Fruit fly (Drosophila melanogaster) whole organism, embryonic: Measurements from ENCODE around the gene CG11629.

Experiments
- CG11247 ChIP-seq: fragments of 200-800 bp; sonication (Bioruptor generic); IDR thresholded peaks from 2 replicates; pipeline ENCODE4 v1.3.6; 2022; ENCODE audit warnings: missing biosample characterization, missing genetic modification characterization
- CG13894 ChIP-seq: fragments of 200-800 bp; sonication (Bioruptor generic); optimal IDR thresholded peaks from 3 replicates; lab custom pipeline; 2018; ENCODE audit warnings: missing biosample characterization, mild to moderate bottlenecking, missing genetic modification characterization, moderate library complexity
- CG15479 ChIP-seq: fragments of 200-800 bp; sonication (Bioruptor generic); optimal IDR thresholded peaks from 3 replicates; lab custom pipeline; 2019; ENCODE audit warnings: missing biosample characterization, mild to moderate bottlenecking, missing genetic modification characterization, moderate library complexity
- CG1832 ChIP-seq: fragments of 200-800 bp; sonication (Bioruptor generic); optimal IDR thresholded peaks from 2 replicates; lab custom pipeline; 2017; ENCODE audit warnings: missing biosample characterization, mild to moderate bottlenecking, missing genetic modification characterization, inconsistent platforms
- CG2199 ChIP-seq: fragments of 200-800 bp; sonication (Bioruptor generic); IDR thresholded peaks from 3 replicates; pipeline ENCODE4 v1.3.6; 2022; ENCODE audit warnings: missing biosample characterization, missing genetic modification characterization
- CG3065 ChIP-seq: fragments of 200-800 bp; sonication (Bioruptor generic); optimal IDR thresholded peaks from 2 replicates; lab custom pipeline; 2016; ENCODE audit warnings: missing biosample characterization, missing genetic modification characterization
- CG31224 ChIP-seq: fragments of 200-800 bp; sonication (Bioruptor generic); IDR thresholded peaks from 2 replicates; pipeline ENCODE4 v1.3.6; 2022; ENCODE audit warnings: missing biosample characterization, missing genetic modification characterization
- CG5180 ChIP-seq: fragments of 200-800 bp; sonication (Bioruptor generic); optimal IDR thresholded peaks from 3 replicates; lab custom pipeline; 2017; ENCODE audit warnings: missing biosample characterization, missing genetic modification characterization, mild to moderate bottlenecking, moderate library complexity, missing genetic modification reagents
- CG6683 ChIP-seq: fragments of 200-800 bp; sonication (Bioruptor generic); optimal IDR thresholded peaks from 2 replicates; lab custom pipeline; 2017; ENCODE audit warnings: missing biosample characterization, mild to moderate bottlenecking, missing genetic modification characterization, missing genetic modification reagents
- CG7963 ChIP-seq: fragments of 200-800 bp; sonication (Bioruptor generic); IDR thresholded peaks from 3 replicates; pipeline ENCODE4 v1.3.6; 2022; ENCODE audit warnings: missing biosample characterization, missing genetic modification characterization; ENCODE audit not compliant: partially characterized antibody
- CHES-1-like ChIP-seq: fragments of 200-800 bp; sonication (Bioruptor generic); optimal IDR thresholded peaks from 2 replicates; lab custom pipeline; 2016; ENCODE audit warnings: missing biosample characterization, missing genetic modification characterization
- D ChIP-seq, 2 experiments: fragments of 200-800 bp in 1 of 2; fragments of >200 bp in 1 of 2; sonication (Bioruptor generic) in 1 of 2; optimal IDR thresholded peaks; 2 replicates in 1 of 2; 3 replicates in 1 of 2; lab custom pipeline; 2017; ENCODE audit warnings: mild to moderate bottlenecking in 1 of 2, missing biosample characterization in 1 of 2, missing genetic modification characterization in 1 of 2, missing genetic modification reagents in 1 of 2
- D19A ChIP-seq: fragments of 200-800 bp; optimal IDR thresholded peaks from 3 replicates; lab custom pipeline; 2019; ENCODE audit warnings: missing biosample characterization, mild to moderate bottlenecking, missing genetic modification characterization, moderate library complexity
- Deaf1 ChIP-seq: fragments of 200-800 bp; optimal IDR thresholded peaks from 3 replicates; lab custom pipeline; 2019; ENCODE audit warnings: missing biosample characterization, mild to moderate bottlenecking, missing genetic modification characterization, moderate library complexity
- Ets65A ChIP-seq: fragments of 200-800 bp; sonication (Bioruptor generic); peaks from one replicate; lab custom pipeline; 2016; ENCODE audit warnings: missing biosample characterization, missing genetic modification characterization
- Fer1 ChIP-seq: fragments of 200-800 bp; sonication (Bioruptor generic); optimal IDR thresholded peaks from 2 replicates; lab custom pipeline; 2017; ENCODE audit warnings: missing biosample characterization, mild to moderate bottlenecking, missing genetic modification characterization
- H2.0 ChIP-seq: fragments of 200-800 bp; sonication (Bioruptor generic); IDR thresholded peaks from 2 replicates; pipeline ENCODE4 v1.3.6; 2022; ENCODE audit warnings: missing biosample characterization, missing genetic modification characterization
- Kr ChIP-seq: fragments of 200-800 bp; sonication (Bioruptor generic); optimal IDR thresholded peaks from 2 replicates; lab custom pipeline; 2017; ENCODE audit warnings: missing biosample characterization, mild to moderate bottlenecking, missing genetic modification characterization
- Myb ChIP-seq: fragments of 200-800 bp; sonication (Bioruptor generic); optimal IDR thresholded peaks from 2 replicates; lab custom pipeline; 2016; ENCODE audit warnings: missing biosample characterization, missing genetic modification characterization
- Nf-YB ChIP-seq: fragments of 200-800 bp; sonication (Bioruptor generic); optimal IDR thresholded peaks from 3 replicates; lab custom pipeline; 2019; ENCODE audit warnings: missing biosample characterization, mild to moderate bottlenecking, missing genetic modification characterization, moderate library complexity
- Nf-YC ChIP-seq: fragments of 200-800 bp; optimal IDR thresholded peaks from 3 replicates; lab custom pipeline; 2019; ENCODE audit warnings: missing biosample characterization, mild to moderate bottlenecking, missing genetic modification characterization, moderate library complexity
- Tbp ChIP-seq: fragments of >200 bp; optimal IDR thresholded peaks from 2 replicates; lab custom pipeline; 2018; ENCODE audit warnings: missing biosample characterization, missing genetic modification characterization
- Trl ChIP-seq, 3 experiments: fragments of >200 bp in 2 of 3; fragments of 200-800 bp in 1 of 3; sonication (Bioruptor generic) in 1 of 3; optimal IDR thresholded peaks; 2 replicates in 1 of 3; 3 replicates in 2 of 3; lab custom pipeline; 2016 to 2017; ENCODE audit warnings: missing biosample characterization in 1 of 3, missing genetic modification characterization in 1 of 3
- abd-A ChIP-seq: fragments of 200-800 bp; sonication (Bioruptor generic); optimal IDR thresholded peaks from 3 replicates; lab custom pipeline; 2019; ENCODE audit warnings: missing biosample characterization, mild to moderate bottlenecking, missing genetic modification characterization, moderate library complexity
- cad ChIP-seq: fragments of >200 bp; optimal IDR thresholded peaks from 2 replicates; lab custom pipeline; 2017; ENCODE audit warnings: missing biosample characterization, missing genetic modification characterization
- caup ChIP-seq: fragments of 200-800 bp; sonication (Bioruptor generic); optimal IDR thresholded peaks from 3 replicates; lab custom pipeline; 2017; ENCODE audit warnings: missing biosample characterization, mild to moderate bottlenecking, missing genetic modification characterization, moderate library complexity; ENCODE audit not compliant: severe bottlenecking
- cg ChIP-seq: fragments of 200-800 bp; sonication (Bioruptor generic); optimal IDR thresholded peaks from 3 replicates; lab custom pipeline; 2019; ENCODE audit warnings: missing biosample characterization, mild to moderate bottlenecking, missing genetic modification characterization, moderate library complexity
- crol ChIP-seq: fragments of 200-800 bp; sonication (Bioruptor generic); IDR thresholded peaks from 2 replicates; pipeline ENCODE4 v1.3.6; 2022; ENCODE audit warnings: missing biosample characterization, missing genetic modification characterization
- crp ChIP-seq, 2 experiments: fragments of 200-800 bp; sonication (Bioruptor generic); optimal IDR thresholded peaks; 2 replicates in 1 of 2; 3 replicates in 1 of 2; lab custom pipeline; 2017; ENCODE audit warnings: missing biosample characterization in 2 of 2, missing genetic modification characterization in 2 of 2, mild to moderate bottlenecking in 1 of 2, moderate library complexity in 1 of 2
- gcm ChIP-seq: fragments of 200-800 bp; sonication (Bioruptor generic); optimal IDR thresholded peaks from 2 replicates; lab custom pipeline; 2019; ENCODE audit warnings: missing biosample characterization, mild to moderate bottlenecking, missing genetic modification characterization, moderate library complexity
- gcm2 ChIP-seq: fragments of 200-800 bp; sonication (Bioruptor generic); optimal IDR thresholded peaks from 2 replicates; lab custom pipeline; 2016; ENCODE audit warnings: missing biosample characterization, missing genetic modification characterization
- gsb-n ChIP-seq: fragments of 200-800 bp; sonication (Bioruptor generic); optimal IDR thresholded peaks from 3 replicates; lab custom pipeline; 2018; ENCODE audit warnings: missing biosample characterization, mild to moderate bottlenecking, missing genetic modification characterization
- klu ChIP-seq: fragments of 200-800 bp; sonication (Bioruptor generic); IDR thresholded peaks from 2 replicates; pipeline ENCODE4 v1.3.6; 2022; ENCODE audit warnings: missing biosample characterization, missing genetic modification characterization
- kni ChIP-seq: fragments of 200-800 bp; sonication (Bioruptor generic); optimal IDR thresholded peaks from 3 replicates; lab custom pipeline; 2017; ENCODE audit warnings: mild to moderate bottlenecking, missing biosample characterization, missing genetic modification reagents, missing genetic modification characterization
- mld ChIP-seq: fragments of 200-800 bp; sonication (Bioruptor generic); IDR thresholded peaks from 3 replicates; pipeline ENCODE4 v1.3.6; 2022; ENCODE audit warnings: missing biosample characterization, missing genetic modification characterization; ENCODE audit not compliant: partially characterized antibody
- nerfin-1 ChIP-seq: fragments of 200-800 bp; sonication (Bioruptor generic); optimal IDR thresholded peaks from 3 replicates; lab custom pipeline; 2019; ENCODE audit warnings: missing biosample characterization, mild to moderate bottlenecking, missing genetic modification characterization, moderate library complexity
- otp ChIP-seq: fragments of 200-800 bp; sonication (Bioruptor generic); IDR thresholded peaks from 3 replicates; pipeline ENCODE4, ENCODE4 v1.3.6; 2022; ENCODE audit warnings: missing biosample characterization, missing genetic modification characterization
- phol ChIP-seq: fragments of 200-800 bp; sonication (Bioruptor generic); optimal IDR thresholded peaks from 3 replicates; lab custom pipeline; 2018; ENCODE audit warnings: missing biosample characterization, mild to moderate bottlenecking, missing genetic modification characterization, moderate library complexity
- pros ChIP-seq: fragments of 200-800 bp; sonication (Bioruptor generic); optimal IDR thresholded peaks from 3 replicates; lab custom pipeline; 2019; ENCODE audit warnings: missing biosample characterization, mild to moderate bottlenecking, missing genetic modification characterization, moderate library complexity
- sens ChIP-seq: fragments of 200-800 bp; sonication (Bioruptor generic); peaks from one replicate; lab custom pipeline; 2016; ENCODE audit warnings: missing biosample characterization, missing genetic modification characterization
- seq ChIP-seq: fragments of 200-800 bp; sonication (Bioruptor generic); IDR thresholded peaks from 2 replicates; pipeline ENCODE4 v1.3.6; 2022; ENCODE audit warnings: missing biosample characterization, missing genetic modification characterization
- sob ChIP-seq: fragments of 200-800 bp; sonication (Bioruptor generic); IDR thresholded peaks from 2 replicates; pipeline ENCODE4 v1.3.6; 2022; ENCODE audit warnings: missing biosample characterization, missing genetic modification characterization
- ssp ChIP-seq: fragments of 200-800 bp; sonication (Bioruptor generic); IDR thresholded peaks from 2 replicates; pipeline ENCODE4 v1.3.6; 2022; ENCODE audit warnings: missing biosample characterization, missing genetic modification characterization
- stc ChIP-seq: fragments of 200-800 bp; sonication (Bioruptor generic); IDR thresholded peaks from 2 replicates; pipeline ENCODE4 v1.3.6; 2022; ENCODE audit warnings: missing biosample characterization, missing genetic modification characterization
- twi ChIP-seq: fragments of 200-800 bp; optimal IDR thresholded peaks from 2 replicates; lab custom pipeline; 2019; ENCODE audit warnings: missing biosample characterization, mild to moderate bottlenecking, missing genetic modification characterization, moderate library complexity
- zen ChIP-seq: fragments of 200-800 bp; sonication (Bioruptor generic); optimal IDR thresholded peaks from 3 replicates; lab custom pipeline; 2018; ENCODE audit warnings: missing biosample characterization, mild to moderate bottlenecking, missing genetic modification characterization, moderate library complexity

CG11629 gene

DNA sequence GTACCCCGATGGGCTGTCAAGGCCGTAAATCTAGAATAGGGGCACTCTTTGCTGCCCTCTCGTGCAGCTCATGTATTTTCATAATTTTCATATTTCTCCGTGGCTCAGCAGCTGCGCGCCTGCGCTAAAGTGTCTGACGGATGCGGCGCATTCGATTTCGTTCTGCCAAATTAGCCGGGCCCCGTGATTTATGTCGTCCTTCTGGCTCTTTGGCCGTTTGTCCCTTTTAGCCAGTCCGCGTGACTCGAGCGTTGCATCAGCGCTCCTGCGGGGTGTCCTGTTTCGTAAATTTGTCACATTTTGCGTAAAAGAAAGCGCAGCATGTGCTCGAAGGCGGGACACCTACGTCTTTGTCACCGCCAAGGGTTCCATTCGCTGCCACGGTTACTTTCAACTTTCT, 44.7 kb downstream of the CG11629 start:
- TF ChIP-seq CG15479 (GFP tag; lab: Kevin White, UChicago) (peak; percentile 29), CG3065 (no peak), twi (tag; lab: Kevin White, UChicago) (peak; percentile 78), gsb-n (tag; lab: Kevin White, UChicago) (peak; percentile 29), zen (tag; lab: Kevin White, UChicago) (peak; percentile 84), CG2199 (GFP tag; lab: Robert Waterston, UW) (peak; percentile 39; the same call in 1 of the 3 replicates), pros (GFP tag; lab: Kevin White, UChicago) (peak; percentile 38), sob (GFP tag; lab: Robert Waterston, UW) (no peak)

DNA sequence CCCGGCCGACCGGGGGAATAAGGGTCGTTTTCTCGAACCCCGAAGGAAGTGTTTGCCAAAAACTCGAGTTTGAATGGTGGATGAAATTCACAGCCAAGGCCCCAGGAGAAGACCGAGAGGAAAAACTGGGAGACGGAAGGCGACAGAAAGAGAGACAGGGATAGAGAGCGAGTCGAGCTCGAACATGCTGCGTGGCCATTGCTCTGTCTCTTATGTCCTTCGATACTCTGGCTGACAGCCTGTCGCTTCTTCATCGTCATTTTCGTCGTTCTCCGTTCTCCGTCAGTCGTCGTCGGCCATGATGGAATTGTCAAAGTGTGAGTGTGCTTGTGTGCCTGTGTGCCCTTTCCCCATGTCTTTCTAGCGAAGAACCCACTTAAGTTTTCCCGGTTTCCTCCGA, 46.6 kb downstream of the CG11629 start:
- TF ChIP-seq D (optimal IDR thresholded peaks at IDR 0.05; lab: Kevin White, UChicago) (peak; percentile 40), D (GFP tag; optimal IDR thresholded peaks at IDR 0.05; lab: Kevin White, UChicago) (no peak), pros (GFP tag; lab: Kevin White, UChicago) (peak; percentile 97), crp (GFP tag; optimal IDR thresholded peaks at IDR 0.05; lab: Kevin White, UChicago) (no peak), crol (GFP tag; lab: Robert Waterston, UW) (peak; percentile 61), Ets65A (GFP tag; lab: Kevin White, UChicago) (no peak), twi (tag; lab: Kevin White, UChicago) (peak; percentile 54), gcm (GFP tag; lab: Kevin White, UChicago) (peak; percentile 55), sens (GFP tag; lab: Kevin White, UChicago) (peak; percentile 5), CG13894 (tag; lab: Kevin White, UChicago) (peak; percentile 76), CHES-1-like (GFP tag; lab: Kevin White, UChicago) (no peak), CG5180 (GFP tag; lab: Kevin White, UChicago) (peak; percentile 92), H2.0 (no peak), seq (GFP tag; lab: Robert Waterston, UW) (peak; percentile 60), mld (no peak), caup (GFP tag; lab: Kevin White, UChicago) (no peak), kni (GFP tag; lab: Kevin White, UChicago) (peak; percentile 72), abd-A (tag; lab: Kevin White, UChicago) (peak; percentile 92), Kr (GFP tag; lab: Kevin White, UChicago) (peak; percentile 32), stc (no peak), nerfin-1 (tag; lab: Kevin White, UChicago) (peak; percentile 41), CG6683 (GFP tag; lab: Kevin White, UChicago) (no peak), phol (peak; percentile 75), cg (GFP tag; lab: Kevin White, UChicago) (peak; percentile 57), Tbp (GFP tag; lab: Kevin White, UChicago) (no peak), CG31224 (GFP tag; lab: Robert Waterston, UW) (no peak), Nf-YB (peak; percentile 78), gcm2 (GFP tag; lab: Kevin White, UChicago) (no peak), D19A (peak; percentile 6), Deaf1 (peak; percentile 80), CG7963 (GFP tag; lab: Robert Waterston, UW) (no peak), CG11247 (GFP tag; lab: Robert Waterston, UW) (no peak), cad (peak; percentile 22), Myb (no peak), CG2199 (GFP tag; lab: Robert Waterston, UW) (peak; percentile 53; the same call in 1 of the 3 replicates), Nf-YC (tag; lab: Kevin White, UChicago) (peak; percentile 85), CG1832 (GFP tag; lab: Kevin White, UChicago) (peak; percentile 64), ssp (no peak), klu (GFP tag; lab: Robert Waterston, UW) (no peak), Trl (optimal IDR thresholded peaks at IDR 0.05; lab: Kevin White, UChicago) (peak; percentile 14 to 32), Trl (GFP tag; optimal IDR thresholded peaks at IDR 0.05; lab: Kevin White, UChicago) (no peak), Fer1 (GFP tag; lab: Kevin White, UChicago) (no peak), otp (GFP tag; lab: Robert Waterston, UW) (no peak), zen (tag; lab: Kevin White, UChicago) (peak; percentile 57)
